Worm (Caenorhabditis elegans) whole organism, early embryonic: ENCODE results near the gene faah-2.

Experiments
- B0310.2 ChIP-seq: sonication (generic microtip); optimal IDR thresholded peaks from 2 replicates; lab custom pipeline; 2016; ENCODE audit warnings: mild to moderate bottlenecking, missing genetic modification characterization, missing compliant biosample characterization
- F13C5.2 ChIP-seq: sonication (generic microtip); optimal IDR thresholded peaks from 2 replicates; lab custom pipeline; 2017; ENCODE audit warnings: mild to moderate bottlenecking, missing genetic modification characterization, inconsistent platforms, missing compliant biosample characterization
- aly-1 ChIP-seq: sonication (generic microtip); optimal IDR thresholded peaks from 2 replicates; lab custom pipeline; 2016; ENCODE audit warnings: missing genetic modification characterization, missing compliant biosample characterization
- ama-1 ChIP-seq: fragments of 150-350 bp; optimal IDR thresholded peaks from 2 replicates; lab custom pipeline; 2014
- ceh-13 ChIP-seq: fragments of 200-800 bp; sonication (Bioruptor generic); optimal IDR thresholded peaks from 2 replicates; lab custom pipeline; 2018; ENCODE audit warnings: mild to moderate bottlenecking, missing genetic modification characterization, missing compliant biosample characterization
- ceh-36 ChIP-seq: sonication (generic microtip); optimal IDR thresholded peaks from 2 replicates; lab custom pipeline; 2016; ENCODE audit warnings: missing genetic modification characterization, inconsistent platforms, missing compliant biosample characterization
- ets-7 ChIP-seq: sonication (generic microtip); optimal IDR thresholded peaks from 2 replicates; lab custom pipeline; 2016; ENCODE audit warnings: missing genotype, missing genetic modification characterization, missing compliant biosample characterization
- flt-1 ChIP-seq: fragments of 200-800 bp; sonication (Bioruptor generic); IDR thresholded peaks from 2 replicates; pipeline ENCODE4 v1.3.6; 2022; ENCODE audit warnings: missing genetic modification characterization, missing compliant biosample characterization
- hmbx-1 ChIP-seq: sonication (generic microtip); optimal IDR thresholded peaks from 2 replicates; lab custom pipeline; 2016; ENCODE audit warnings: mild to moderate bottlenecking, missing genetic modification characterization, missing compliant biosample characterization
- hmg-4 ChIP-seq: fragments of 200-800 bp; sonication (Bioruptor generic); optimal IDR thresholded peaks from 2 replicates; lab custom pipeline; 2018; ENCODE audit warnings: mild to moderate bottlenecking, missing genetic modification characterization, missing compliant biosample characterization
- hnd-1 ChIP-seq: sonication (generic microtip); optimal IDR thresholded peaks from 2 replicates; lab custom pipeline; 2016; ENCODE audit warnings: missing genetic modification characterization, missing compliant biosample characterization
- pes-1 ChIP-seq: fragments of 200-800 bp; sonication (Bioruptor generic); IDR thresholded peaks from 2 replicates; pipeline ENCODE4 v1.3.6; 2022; ENCODE audit warnings: missing genetic modification reagents, missing genetic modification characterization, missing compliant biosample characterization
- scrt-1 ChIP-seq: fragments of 200-800 bp; sonication (Bioruptor generic); IDR thresholded peaks from 2 replicates; pipeline ENCODE4 v1.3.6; 2022; ENCODE audit warnings: missing genetic modification characterization, missing compliant biosample characterization
- sea-1 ChIP-seq: fragments of 200-800 bp; sonication (Bioruptor generic); conservative IDR thresholded peaks from 2 replicates; pipeline ENCODE4 v1.3.6; 2022; ENCODE audit warnings: missing genetic modification characterization, missing compliant biosample characterization
- tbx-11 ChIP-seq: fragments of 200-800 bp; sonication (Bioruptor generic); IDR thresholded peaks from 2 replicates; pipeline ENCODE4 v1.3.6; 2022; ENCODE audit warnings: missing genetic modification characterization, missing compliant biosample characterization
- tbx-37 ChIP-seq: fragments of 200-800 bp; sonication (Bioruptor generic); conservative IDR thresholded peaks from 2 replicates; pipeline ENCODE4 v1.3.6; 2022; ENCODE audit warnings: missing genetic modification reagents, missing genetic modification characterization, missing compliant biosample characterization
- tra-4 ChIP-seq: sonication (generic microtip); optimal IDR thresholded peaks from 2 replicates; lab custom pipeline; 2017; ENCODE audit warnings: missing genetic modification characterization, missing compliant biosample characterization

Gene faah-2

ce11 chrIV:8173610-8174009, 21.4 kb downstream of the faah-2 start:
- TF ChIP-seq B0310.2 (tag; lab: Kevin White, UChicago) (no peak), ets-7 (tag; lab: Kevin White, UChicago) (no peak), F13C5.2 (tag; lab: Kevin White, UChicago) (no peak), hmbx-1 (tag; lab: Kevin White, UChicago) (no peak), pes-1 (GFP tag; lab: Robert Waterston, UW) (no peak), scrt-1 (GFP tag; lab: Robert Waterston, UW) (no peak), hmg-4 (GFP tag; lab: Kevin White, UChicago) (no peak), tbx-11 (GFP tag; lab: Robert Waterston, UW) (no peak), sea-1 (GFP tag; lab: Robert Waterston, UW) (no peak), flt-1 (GFP tag; lab: Robert Waterston, UW) (no peak), tbx-37 (no peak), ama-1 (no peak), aly-1 (no peak), ceh-13 (GFP tag; lab: Kevin White, UChicago) (no peak)

DNA sequence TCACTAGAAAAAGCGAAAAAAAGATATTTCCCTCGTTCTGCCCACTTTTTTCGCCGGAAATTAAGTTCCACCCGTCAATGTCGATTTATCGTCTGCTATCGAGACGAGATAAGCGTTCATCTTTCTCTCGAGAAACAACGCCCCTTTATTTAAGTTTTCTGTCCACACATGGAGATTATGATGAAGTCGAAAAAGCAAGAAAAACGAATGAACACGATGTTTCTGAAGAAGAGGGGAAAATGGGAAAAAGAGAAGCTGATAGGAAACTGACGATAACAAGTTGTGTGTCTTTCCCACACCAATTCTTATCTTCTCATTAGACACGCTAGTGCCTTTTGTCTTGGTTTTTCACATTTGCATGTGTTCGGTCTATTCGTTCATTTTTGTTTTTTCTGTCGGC, 22.5 kb downstream of the faah-2 start:
- TF ChIP-seq ceh-13 (GFP tag; lab: Kevin White, UChicago) (no peak), ama-1 (no peak), tbx-37 (no peak), tbx-11 (GFP tag; lab: Robert Waterston, UW) (no peak), pes-1 (GFP tag; lab: Robert Waterston, UW) (no peak), ceh-36 (no peak)

- TF ChIP-seq ama-1: no peak
- TF ChIP-seq ceh-13 (GFP tag; lab: Kevin White, UChicago): no peak
- TF ChIP-seq scrt-1 (GFP tag; lab: Robert Waterston, UW): no peak
- TF ChIP-seq tbx-11 (GFP tag; lab: Robert Waterston, UW): no peak
- TF ChIP-seq hmbx-1 (tag; lab: Kevin White, UChicago): no peak
- TF ChIP-seq B0310.2 (tag; lab: Kevin White, UChicago): no peak
- TF ChIP-seq ets-7 (tag; lab: Kevin White, UChicago): no peak
- TF ChIP-seq tbx-37: no peak
- no peak for TF ChIP-seq hmg-4 (GFP tag; lab: Kevin White, UChicago)
- TF ChIP-seq hnd-1 (tag; lab: Kevin White, UChicago): no peak
- TF ChIP-seq F13C5.2 (tag; lab: Kevin White, UChicago): no peak
- TF ChIP-seq aly-1: no peak
- TF ChIP-seq tra-4 (tag; lab: Kevin White, UChicago): no peak
- TF ChIP-seq sea-1 (GFP tag; lab: Robert Waterston, UW): no peak
- no peak for TF ChIP-seq pes-1 (GFP tag; lab: Robert Waterston, UW)
- TF ChIP-seq flt-1 (GFP tag; lab: Robert Waterston, UW): no peak
Measured at ce11 chrIV:8175686-8176532, 23.7 kb downstream of the faah-2 start, which contains the start of gene pct-1. pct-1 (plus strand) TSS chrIV:8176482.

DNA sequence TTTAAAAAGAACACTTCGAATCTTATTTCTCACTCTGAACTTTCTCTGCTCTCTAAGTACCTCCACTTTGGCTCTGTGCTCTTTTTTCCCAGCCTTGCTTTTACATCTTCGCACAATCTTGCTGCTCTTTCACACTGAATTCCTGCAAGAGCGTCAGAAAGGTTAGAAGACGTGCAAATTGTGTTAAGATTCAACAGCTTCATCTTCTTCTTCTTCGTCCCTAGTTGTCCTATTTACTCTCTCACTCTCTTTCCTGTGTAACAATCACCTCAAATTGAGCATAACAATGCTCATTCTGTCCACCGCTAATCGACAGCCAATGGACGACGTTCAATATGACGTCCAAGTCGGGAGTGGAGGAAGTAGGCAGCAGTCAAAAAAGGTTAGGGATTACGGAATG, 29.2 kb downstream of the faah-2 start:
- TF ChIP-seq ceh-13 (GFP tag; lab: Kevin White, UChicago) (no peak), pes-1 (GFP tag; lab: Robert Waterston, UW) (no peak), tbx-37 (no peak), flt-1 (GFP tag; lab: Robert Waterston, UW) (no peak), aly-1 (no peak), F13C5.2 (tag; lab: Kevin White, UChicago) (no peak), ceh-36 (no peak), tra-4 (tag; lab: Kevin White, UChicago) (no peak)

- TF ChIP-seq ets-7 (tag; lab: Kevin White, UChicago) (no peak), F13C5.2 (tag; lab: Kevin White, UChicago) (no peak), aly-1 (no peak), hmg-4 (GFP tag; lab: Kevin White, UChicago) (no peak), scrt-1 (GFP tag; lab: Robert Waterston, UW) (no peak), B0310.2 (tag; lab: Kevin White, UChicago) (no peak), ama-1 (no peak)
Measured at ce11 chrIV:8182566-8182965, 30.3 kb downstream of the faah-2 start.

- TF ChIP-seq hmg-4 (GFP tag; lab: Kevin White, UChicago) (peak; percentile 44), hmbx-1 (tag; lab: Kevin White, UChicago) (no peak), aly-1 (no peak), B0310.2 (tag; lab: Kevin White, UChicago) (no peak), scrt-1 (GFP tag; lab: Robert Waterston, UW) (no peak), pes-1 (GFP tag; lab: Robert Waterston, UW) (no peak), tbx-11 (GFP tag; lab: Robert Waterston, UW) (no peak), ceh-13 (GFP tag; lab: Kevin White, UChicago) (no peak), ceh-36 (peak; percentile 55), F13C5.2 (tag; lab: Kevin White, UChicago) (peak; percentile 15), tra-4 (tag; lab: Kevin White, UChicago) (no peak), sea-1 (GFP tag; lab: Robert Waterston, UW) (peak; percentile 57), tbx-37 (no peak), flt-1 (GFP tag; lab: Robert Waterston, UW) (no peak), hnd-1 (tag; lab: Kevin White, UChicago) (no peak), ama-1 (no peak), ets-7 (tag; lab: Kevin White, UChicago) (no peak)
Measured at ce11 chrIV:8183313-8183712, 31.1 kb downstream of the faah-2 start.

ce11 chrIV:8188421-8189112, 36.3 kb downstream of the faah-2 start:
- TF ChIP-seq scrt-1 (GFP tag; lab: Robert Waterston, UW) (no peak), tra-4 (tag; lab: Kevin White, UChicago) (no peak), hmg-4 (GFP tag; lab: Kevin White, UChicago) (no peak), ceh-36 (no peak), pes-1 (GFP tag; lab: Robert Waterston, UW) (0 out of 2 replicates have a peak, but pooled peaks have one; percentile 30), flt-1 (GFP tag; lab: Robert Waterston, UW) (no peak), F13C5.2 (tag; lab: Kevin White, UChicago) (no peak)
